Fruit fly (Drosophila melanogaster) whole organism, embryonic: ENCODE data around the gene CG31075.

Experiments used
- Bgb ChIP-seq: fragments of 200-800 bp; sonication (Bioruptor generic); IDR thresholded peaks from 2 replicates; pipeline ENCODE4 v1.3.6; 2022; ENCODE audit warnings: missing biosample characterization, missing genetic modification characterization; ENCODE audit not compliant: partially characterized antibody
- CG10959 ChIP-seq: fragments of 200-800 bp; sonication (Bioruptor generic); IDR thresholded peaks from 2 replicates; pipeline ENCODE4 v1.3.6; 2022; ENCODE audit warnings: missing biosample characterization, missing genetic modification characterization
- CG11696 ChIP-seq: fragments of 200-800 bp; sonication (Bioruptor generic); IDR thresholded peaks from 2 replicates; pipeline ENCODE4 v1.3.6; 2022; ENCODE audit warnings: missing biosample characterization, missing genetic modification characterization
- CG1602 ChIP-seq: fragments of 200-800 bp; sonication (Bioruptor generic); optimal IDR thresholded peaks from 3 replicates; lab custom pipeline; 2016; ENCODE audit warnings: missing biosample characterization, missing genetic modification characterization
- CG16813 ChIP-seq: fragments of 200-800 bp; sonication (Bioruptor generic); IDR thresholded peaks from 3 replicates; pipeline ENCODE4 v1.3.6; 2022; ENCODE audit warnings: missing biosample characterization, missing genetic modification characterization; ENCODE audit not compliant: partially characterized antibody
- CG18476 ChIP-seq: fragments of 200-800 bp; sonication (Bioruptor generic); optimal IDR thresholded peaks from 2 replicates; lab custom pipeline; 2016; ENCODE audit warnings: missing biosample characterization, mild to moderate bottlenecking, missing genetic modification characterization
- CG32532 ChIP-seq: fragments of 200-800 bp; sonication (Bioruptor generic); IDR thresholded peaks from 2 replicates; pipeline ENCODE4 v1.3.6; 2022; ENCODE audit warnings: missing biosample characterization, missing genetic modification characterization
- CG32772 ChIP-seq: fragments of 200-800 bp; sonication (Bioruptor generic); IDR thresholded peaks from 2 replicates; pipeline ENCODE4 v1.3.6; 2022; ENCODE audit warnings: missing biosample characterization, missing genetic modification characterization
- CG3281 ChIP-seq: fragments of 200-800 bp; sonication (Bioruptor generic); optimal IDR thresholded peaks from 3 replicates; lab custom pipeline; 2017; ENCODE audit warnings: missing biosample characterization, mild to moderate bottlenecking, missing genetic modification characterization
- CG34376 ChIP-seq: fragments of 200-800 bp; sonication (Bioruptor generic); optimal IDR thresholded peaks from 2 replicates; lab custom pipeline; 2018; ENCODE audit warnings: missing biosample characterization, mild to moderate bottlenecking, missing genetic modification characterization
- CG34422 ChIP-seq: fragments of 200-800 bp; sonication (Bioruptor generic); IDR thresholded peaks from 3 replicates; pipeline ENCODE4 v1.3.6; 2022; ENCODE audit warnings: missing biosample characterization, missing genetic modification characterization
- CG42726 ChIP-seq: fragments of 200-800 bp; sonication (Bioruptor generic); IDR thresholded peaks from 2 replicates; pipeline ENCODE4 v1.3.6; 2022; ENCODE audit warnings: missing biosample characterization, missing genetic modification characterization; ENCODE audit not compliant: partially characterized antibody
- CG4820 ChIP-seq: fragments of 200-800 bp; sonication (Bioruptor generic); optimal IDR thresholded peaks from 3 replicates; lab custom pipeline; 2016; ENCODE audit warnings: missing biosample characterization, missing genetic modification characterization
- CG7839 ChIP-seq: fragments of 200-800 bp; sonication (Bioruptor generic); optimal IDR thresholded peaks from 3 replicates; lab custom pipeline; 2018; ENCODE audit warnings: missing biosample characterization, mild to moderate bottlenecking, missing genetic modification characterization, moderate library complexity
- CG8290 ChIP-seq, 3 experiments: fragments of 200-800 bp; sonication (Bioruptor generic); optimal IDR thresholded peaks; 2 replicates each; lab custom pipeline; 2016 to 2019; ENCODE audit warnings: missing biosample characterization in 3 of 3, missing genetic modification characterization in 3 of 3, mild to moderate bottlenecking in 2 of 3, moderate library complexity in 1 of 3
- CG8765 ChIP-seq: fragments of 200-800 bp; sonication (Bioruptor generic); IDR thresholded peaks from 2 replicates; pipeline ENCODE4 v1.3.6; 2022; ENCODE audit warnings: missing biosample characterization, missing genetic modification characterization
- CG8924 ChIP-seq: fragments of 200-800 bp; optimal IDR thresholded peaks from 3 replicates; lab custom pipeline; 2019; ENCODE audit warnings: missing biosample characterization, mild to moderate bottlenecking, missing genetic modification characterization, moderate library complexity
- CG9797 ChIP-seq: fragments of 200-800 bp; sonication (Bioruptor generic); optimal IDR thresholded peaks from 3 replicates; lab custom pipeline; 2018; ENCODE audit warnings: missing biosample characterization, mild to moderate bottlenecking, missing genetic modification characterization
- CG9932 ChIP-seq: fragments of 200-800 bp; sonication (Bioruptor generic); IDR thresholded peaks from 2 replicates; pipeline ENCODE4 v1.3.6; 2022; ENCODE audit warnings: missing biosample characterization, missing genetic modification characterization
- CTCF ChIP-seq: fragments of 200-800 bp; sonication (Bioruptor generic); optimal IDR thresholded peaks from 2 replicates; lab custom pipeline; 2017; ENCODE audit warnings: missing biosample characterization, mild to moderate bottlenecking, missing genetic modification characterization, moderate library complexity
- Hr51 ChIP-seq, 2 experiments: fragments of 200-800 bp; sonication (Bioruptor generic); optimal IDR thresholded peaks; 2 replicates in 1 of 2; 3 replicates in 1 of 2; lab custom pipeline; 2016 to 2018; ENCODE audit warnings: missing biosample characterization in 2 of 2, missing genetic modification characterization in 2 of 2, mild to moderate bottlenecking in 1 of 2, moderate library complexity in 1 of 2
- MBD-R2 ChIP-seq: fragments of 200-800 bp; sonication (Bioruptor generic); IDR thresholded peaks from 2 replicates; pipeline ENCODE4 v1.3.6; 2022; ENCODE audit warnings: missing biosample characterization, missing genetic modification characterization
- Med ChIP-seq: fragments of 200-800 bp; sonication (Bioruptor generic); peaks from one replicate; lab custom pipeline; 2016; ENCODE audit warnings: missing biosample characterization, missing genetic modification characterization, mild to moderate bottlenecking, inconsistent platforms, moderate library complexity
- Myb ChIP-seq: fragments of 200-800 bp; sonication (Bioruptor generic); optimal IDR thresholded peaks from 2 replicates; lab custom pipeline; 2016; ENCODE audit warnings: missing biosample characterization, missing genetic modification characterization
- Nf-YB ChIP-seq: fragments of 200-800 bp; sonication (Bioruptor generic); optimal IDR thresholded peaks from 3 replicates; lab custom pipeline; 2019; ENCODE audit warnings: missing biosample characterization, mild to moderate bottlenecking, missing genetic modification characterization, moderate library complexity
- Nf-YC ChIP-seq: fragments of 200-800 bp; optimal IDR thresholded peaks from 3 replicates; lab custom pipeline; 2019; ENCODE audit warnings: missing biosample characterization, mild to moderate bottlenecking, missing genetic modification characterization, moderate library complexity
- Rx ChIP-seq: fragments of 200-800 bp; sonication (Bioruptor generic); IDR thresholded peaks from 2 replicates; pipeline ENCODE4 v1.3.6; 2022; ENCODE audit warnings: missing biosample characterization, missing genetic modification characterization
- Scr ChIP-seq: fragments of 200-800 bp; sonication (Bioruptor generic); IDR thresholded peaks from 2 replicates; pipeline ENCODE4 v1.3.6; 2022; ENCODE audit warnings: missing biosample characterization, missing genetic modification characterization; ENCODE audit not compliant: partially characterized antibody
- Six4 ChIP-seq: fragments of 200-800 bp; sonication (Bioruptor generic); optimal IDR thresholded peaks from 2 replicates; lab custom pipeline; 2016; ENCODE audit warnings: missing biosample characterization, missing genetic modification characterization
- Vsx1 ChIP-seq: fragments of 200-800 bp; sonication (Bioruptor generic); optimal IDR thresholded peaks from 2 replicates; lab custom pipeline; 2017; ENCODE audit warnings: missing biosample characterization, mild to moderate bottlenecking, missing genetic modification characterization, missing genetic modification reagents
- amos ChIP-seq: fragments of 200-800 bp; sonication (Bioruptor generic); IDR thresholded peaks from 2 replicates; pipeline ENCODE4 v1.3.6; 2022; ENCODE audit warnings: missing biosample characterization, missing genetic modification characterization; ENCODE audit not compliant: partially characterized antibody
- ash1 ChIP-seq: fragments of 200-800 bp; sonication (Bioruptor generic); optimal IDR thresholded peaks from 2 replicates; lab custom pipeline; 2018; ENCODE audit warnings: missing biosample characterization, mild to moderate bottlenecking, missing genetic modification characterization
- chm ChIP-seq: fragments of 200-800 bp; sonication (Bioruptor generic); IDR thresholded peaks from 2 replicates; pipeline ENCODE4 v1.3.6; 2022; ENCODE audit warnings: missing biosample characterization, missing genetic modification characterization
- cwo ChIP-seq: fragments of 200-800 bp; sonication (Bioruptor generic); optimal IDR thresholded peaks from 3 replicates; lab custom pipeline; 2017; ENCODE audit warnings: missing biosample characterization, missing genetic modification characterization, mild to moderate bottlenecking, moderate library complexity, missing genetic modification reagents
- dmrt11E ChIP-seq: fragments of 200-800 bp; sonication (Bioruptor generic); optimal IDR thresholded peaks from 3 replicates; lab custom pipeline; 2018; ENCODE audit warnings: missing biosample characterization, mild to moderate bottlenecking, missing genetic modification characterization, moderate library complexity
- gem ChIP-seq: fragments of 200-800 bp; sonication (Bioruptor generic); optimal IDR thresholded peaks from 2 replicates; lab custom pipeline; 2019; ENCODE audit warnings: missing biosample characterization, mild to moderate bottlenecking, missing genetic modification characterization, moderate library complexity
- her ChIP-seq: fragments of 200-800 bp; sonication (Bioruptor generic); optimal IDR thresholded peaks from 2 replicates; lab custom pipeline; 2016; ENCODE audit warnings: missing biosample characterization, missing genetic modification characterization
- ken ChIP-seq: fragments of 200-800 bp; sonication (Bioruptor generic); IDR thresholded peaks from 3 replicates; pipeline ENCODE4 v1.3.6; 2022; ENCODE audit warnings: missing biosample characterization, missing genetic modification characterization
- klu ChIP-seq: fragments of 200-800 bp; sonication (Bioruptor generic); IDR thresholded peaks from 2 replicates; pipeline ENCODE4 v1.3.6; 2022; ENCODE audit warnings: missing biosample characterization, missing genetic modification characterization
- onecut ChIP-seq: fragments of 200-800 bp; sonication (Bioruptor generic); IDR thresholded peaks from 2 replicates; pipeline ENCODE4 v1.3.6; 2022; ENCODE audit warnings: missing biosample characterization, missing genetic modification characterization
- org-1 ChIP-seq: fragments of 200-800 bp; sonication (Bioruptor generic); optimal IDR thresholded peaks from 2 replicates; lab custom pipeline; 2017; ENCODE audit warnings: missing biosample characterization, missing genetic modification characterization
- pb ChIP-seq: fragments of 200-800 bp; sonication (Bioruptor generic); optimal IDR thresholded peaks from 3 replicates; lab custom pipeline; 2016; ENCODE audit warnings: missing biosample characterization, missing genetic modification characterization
- sc ChIP-seq, 3 experiments: fragments of >200 bp in 2 of 3; fragments of 200-800 bp in 1 of 3; sonication (Bioruptor generic) in 1 of 3; optimal IDR thresholded peaks; 2 replicates in 2 of 3; 3 replicates in 1 of 3; lab custom pipeline; 2017; ENCODE audit warnings: mild to moderate bottlenecking in 1 of 3, missing biosample characterization in 1 of 3, missing genetic modification characterization in 1 of 3, missing genetic modification reagents in 1 of 3
- sens ChIP-seq: fragments of 200-800 bp; sonication (Bioruptor generic); peaks from one replicate; lab custom pipeline; 2016; ENCODE audit warnings: missing biosample characterization, missing genetic modification characterization
- tna ChIP-seq: fragments of 200-800 bp; sonication (Bioruptor generic); IDR thresholded peaks from 2 replicates; pipeline ENCODE4 v1.3.6; 2022; ENCODE audit warnings: missing biosample characterization, missing genetic modification characterization; ENCODE audit not compliant: partially characterized antibody
- unc-4 ChIP-seq: fragments of 200-800 bp; sonication (Bioruptor generic); IDR thresholded peaks from 2 replicates; pipeline ENCODE4 v1.3.6; 2022; ENCODE audit warnings: missing biosample characterization, missing genetic modification characterization; ENCODE audit not compliant: partially characterized antibody
- vnd ChIP-seq: fragments of 200-800 bp; sonication (Bioruptor generic); IDR thresholded peaks from 3 replicates; pipeline ENCODE4 v1.3.6; 2022; ENCODE audit warnings: missing biosample characterization, missing genetic modification characterization; ENCODE audit not compliant: partially characterized antibody

Gene CG31075

dm6 chr3R:26966794-26967323, 21.5 kb downstream of the CG31075 start, which contains the start of gene CG5521 (continued):
- TF ChIP-seq CG7839: peak; percentile 7
- 0 out of 3 replicates have a peak, but pooled peaks have one; percentile 34 for TF ChIP-seq CG16813
- no peak for TF ChIP-seq dmrt11E (tag; lab: Kevin White, UChicago)
- TF ChIP-seq Nf-YB: no peak
- no peak for TF ChIP-seq CTCF
- TF ChIP-seq vnd (GFP tag; lab: Robert Waterston, UW): no peak; the same call in 2 of the 3 replicates
- TF ChIP-seq ken (GFP tag; lab: Robert Waterston, UW): no peak
- TF ChIP-seq Myb (GFP tag; lab: Kevin White, UChicago): peak; percentile 88
- peak; percentile 30 for TF ChIP-seq CG3281
- no peak for TF ChIP-seq Six4 (GFP tag; lab: Kevin White, UChicago)
- TF ChIP-seq her (GFP tag; lab: Kevin White, UChicago): peak; percentile 5
- no peak for TF ChIP-seq CG4820
- TF ChIP-seq CG34422 (GFP tag; lab: Robert Waterston, UW): 0 out of 3 replicates have a peak, but pooled peaks have one; percentile 66
- no peak for TF ChIP-seq gem (tag; lab: Kevin White, UChicago)
- no peak for TF ChIP-seq cwo
- TF ChIP-seq CG9932 (GFP tag; lab: Robert Waterston, UW): 0 out of 2 replicates have a peak, but pooled peaks have one; percentile 16
- no peak for TF ChIP-seq ash1
- peak; percentile 48; the same call in 1 of the 2 replicates for TF ChIP-seq tna
- no peak for TF ChIP-seq Vsx1 (GFP tag; lab: Kevin White, UChicago)
- TF ChIP-seq klu (GFP tag; lab: Robert Waterston, UW): 0 out of 2 replicates have a peak, but pooled peaks have one; percentile 9
- TF ChIP-seq CG34376 (GFP tag; lab: Kevin White, UChicago): peak; percentile 5
- TF ChIP-seq unc-4 (GFP tag; lab: Robert Waterston, UW): 0 out of 2 replicates have a peak, but pooled peaks have one; percentile 23
- peak; percentile 78; the same call in 1 of the 2 replicates for TF ChIP-seq amos (GFP tag; lab: Robert Waterston, UW)
- no peak for TF ChIP-seq CG10959 (GFP tag; lab: Robert Waterston, UW)
- peak; percentile 29; the same call in 1 of the 2 replicates for TF ChIP-seq CG32532 (GFP tag; lab: Robert Waterston, UW)
- no peak for TF ChIP-seq sc (optimal IDR thresholded peaks at IDR 0.05; lab: Kevin White, UChicago)
- TF ChIP-seq sc (GFP tag; optimal IDR thresholded peaks at IDR 0.05; lab: Kevin White, UChicago): no peak
- TF ChIP-seq pb: no peak
- no peak for TF ChIP-seq CG8924 (tag; lab: Kevin White, UChicago)
- TF ChIP-seq Nf-YC (tag; lab: Kevin White, UChicago): peak; percentile 11
- peak; percentile 20; the same call in 1 of the 2 replicates for TF ChIP-seq chm (GFP tag; lab: Robert Waterston, UW)
- peak; percentile 67 for TF ChIP-seq Med (GFP tag; lab: Kevin White, UChicago)
- TF ChIP-seq CG8290 (GFP tag; optimal IDR thresholded peaks at IDR 0.05; lab: Kevin White, UChicago): no peak
- peak in 1 of 2 experiments; percentile 32 for TF ChIP-seq CG8290 (tag; optimal IDR thresholded peaks at IDR 0.05; lab: Kevin White, UChicago)
- TF ChIP-seq Hr51 (GFP tag; optimal IDR thresholded peaks at IDR 0.05; lab: Kevin White, UChicago): no peak
- peak; percentile 63 for TF ChIP-seq CG42726
- TF ChIP-seq Bgb (GFP tag; lab: Robert Waterston, UW): peak; percentile 80
- TF ChIP-seq Rx (GFP tag; lab: Robert Waterston, UW): no peak
- TF ChIP-seq CG18476: no peak
- TF ChIP-seq org-1: no peak
- peak; percentile 74 for TF ChIP-seq MBD-R2
- TF ChIP-seq Scr (GFP tag; lab: Robert Waterston, UW): peak; percentile 45
- no peak for TF ChIP-seq CG11696
- TF ChIP-seq CG9797 (GFP tag; lab: Kevin White, UChicago): no peak
- TF ChIP-seq onecut (GFP tag; lab: Robert Waterston, UW): no peak
- TF ChIP-seq CG32772 (GFP tag; lab: Robert Waterston, UW): peak; percentile 50; the same call in 1 of the 2 replicates
- TF ChIP-seq CG1602: no peak
- TF ChIP-seq sens (GFP tag; lab: Kevin White, UChicago): peak; percentile 67
- TF ChIP-seq CG8765: no peak
